Worm (Caenorhabditis elegans) whole organism, early embryonic: ENCODE data around the gene rgs-6.

Source experiments
- F13C5.2 ChIP-seq: sonication (generic microtip); optimal IDR thresholded peaks from 2 replicates; lab custom pipeline; 2017; ENCODE audit warnings: mild to moderate bottlenecking, missing genetic modification characterization, inconsistent platforms, missing compliant biosample characterization
- ama-1 ChIP-seq: fragments of 150-350 bp; optimal IDR thresholded peaks from 2 replicates; lab custom pipeline; 2014
- ceh-36 ChIP-seq: sonication (generic microtip); optimal IDR thresholded peaks from 2 replicates; lab custom pipeline; 2016; ENCODE audit warnings: missing genetic modification characterization, inconsistent platforms, missing compliant biosample characterization
- ets-7 ChIP-seq: sonication (generic microtip); optimal IDR thresholded peaks from 2 replicates; lab custom pipeline; 2016; ENCODE audit warnings: missing genotype, missing genetic modification characterization, missing compliant biosample characterization
- pes-1 ChIP-seq: fragments of 200-800 bp; sonication (Bioruptor generic); IDR thresholded peaks from 2 replicates; pipeline ENCODE4 v1.3.6; 2022; ENCODE audit warnings: missing genetic modification reagents, missing genetic modification characterization, missing compliant biosample characterization
- tra-4 ChIP-seq: sonication (generic microtip); optimal IDR thresholded peaks from 2 replicates; lab custom pipeline; 2017; ENCODE audit warnings: missing genetic modification characterization, missing compliant biosample characterization

DNA sequence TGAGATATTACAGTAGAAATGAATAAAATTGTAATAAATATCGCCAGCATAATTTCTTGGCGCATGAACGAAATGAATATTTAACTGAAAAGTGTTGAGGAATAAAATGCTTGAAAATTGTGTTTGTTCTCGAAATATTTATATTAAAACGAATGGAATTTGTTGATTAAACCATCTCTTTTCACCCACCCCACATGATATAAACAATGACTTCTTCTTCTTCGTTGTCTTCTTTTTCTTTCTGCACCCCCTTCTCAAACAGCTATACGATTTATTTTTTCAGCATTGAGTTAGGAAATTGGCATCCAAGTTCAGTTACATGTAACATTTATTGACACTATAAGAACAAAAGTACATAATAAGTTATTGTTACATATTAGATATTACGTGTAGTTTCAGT, 13.5 kb downstream of the rgs-6 start, which contains the start of gene C41G11.1:
- no peak for TF ChIP-seq F13C5.2 (tag; lab: Kevin White, UChicago)
- no peak for TF ChIP-seq ama-1 (lab: Kevin White, UChicago)
- no peak for TF ChIP-seq ceh-36 (tag; lab: Kevin White, UChicago)
- no peak for TF ChIP-seq ets-7 (tag; lab: Kevin White, UChicago)
- TF ChIP-seq tra-4 (tag; lab: Kevin White, UChicago), result no peak
- no peak for TF ChIP-seq pes-1
